Fruit fly (Drosophila melanogaster): ENCODE measurements around the gene SmydA-2.

DNA sequence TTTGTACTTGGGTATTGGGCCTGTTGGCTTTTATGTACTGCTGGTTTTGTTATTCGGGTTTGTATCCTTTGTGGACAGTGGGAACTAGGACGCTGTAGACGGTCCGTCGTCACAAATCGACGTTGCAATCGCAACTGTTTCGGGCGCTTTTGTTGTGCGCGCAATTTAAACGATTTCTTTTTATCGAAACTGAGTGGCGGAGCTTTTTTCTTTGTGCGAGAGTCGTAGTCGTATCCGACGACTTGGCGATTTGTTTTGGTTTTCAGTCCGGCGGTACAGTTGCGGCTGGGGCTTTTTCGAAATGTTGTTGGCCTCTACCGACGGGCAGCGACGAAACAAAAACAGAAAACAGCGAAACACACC, 7.4 kb downstream of the SmydA-2 start:
- TF ChIP-seq CG8478 (optimal IDR thresholded peaks at IDR 0.05) = no peak
- no peak for TF ChIP-seq CTCF (optimal IDR thresholded peaks at IDR 0.05)

Data from S2 (cell line).